Worm (Caenorhabditis elegans) whole organism, L4 larva: ENCODE measurements around the gene T16G12.1.

Source experiments
- F44E2.7 ChIP-seq: fragments of 200-800 bp; sonication (Bioruptor generic); IDR thresholded peaks from 2 replicates; pipeline ENCODE4 v2.1.2; 2022; ENCODE audit warnings: missing genetic modification characterization, missing compliant biosample characterization
- T26A8.4 ChIP-seq: fragments of 200-800 bp; sonication (Bioruptor generic); IDR thresholded peaks from 2 replicates; pipeline ENCODE4 v1.3.6; 2022; ENCODE audit warnings: missing genetic modification characterization, missing compliant biosample characterization
- ZK337.2 ChIP-seq: fragments of 200-800 bp; sonication (Bioruptor generic); IDR thresholded peaks from 2 replicates; pipeline ENCODE4 v1.3.6; 2022; ENCODE audit warnings: missing genetic modification reagents, missing genetic modification characterization, missing compliant biosample characterization
- aha-1 ChIP-seq: fragments of 150-350 bp; peaks from one replicate; lab custom pipeline; 2014; ENCODE audit warnings: missing biosample characterization, missing genetic modification characterization
- arid-1 ChIP-seq: fragments of 200-800 bp; sonication (Bioruptor generic); conservative IDR thresholded peaks from 2 replicates; pipeline ENCODE4 v1.3.6; 2022; ENCODE audit warnings: missing genetic modification reagents, missing genetic modification characterization, missing compliant biosample characterization
- ceh-28 ChIP-seq: fragments of 150-350 bp; optimal IDR thresholded peaks from 2 replicates; lab custom pipeline; 2014; ENCODE audit warnings: missing biosample characterization, missing genetic modification reagents, missing genetic modification characterization
- ceh-62 ChIP-seq: sonication (generic microtip); optimal IDR thresholded peaks from 2 replicates; lab custom pipeline; 2017; ENCODE audit warnings: missing biosample characterization, missing genetic modification characterization
- ctbp-1 ChIP-seq: fragments of 200-800 bp; sonication (Bioruptor generic); IDR thresholded peaks from 2 replicates; pipeline ENCODE4 v1.3.6; 2022; ENCODE audit warnings: missing genetic modification reagents, missing genetic modification characterization, missing compliant biosample characterization
- daf-16 ChIP-seq, 3 experiments: sonication (generic microtip); optimal IDR thresholded peaks; 2 replicates each; lab custom pipeline; 2016 to 2017; ENCODE audit warnings: missing genetic modification characterization in 3 of 3, missing genetic modification reagents in 3 of 3, mild to moderate bottlenecking in 2 of 3, missing compliant biosample characterization in 2 of 3, missing biosample characterization in 1 of 3, moderate library complexity in 1 of 3
- daf-19 ChIP-seq: fragments of 200-800 bp; sonication (Bioruptor generic); conservative IDR thresholded peaks from 2 replicates; pipeline ENCODE4 v1.3.6; 2022; ENCODE audit warnings: missing genetic modification characterization, missing compliant biosample characterization
- daf-8 ChIP-seq: fragments of 200-800 bp; sonication (Bioruptor generic); IDR thresholded peaks from 2 replicates; pipeline ENCODE4 v1.3.6; 2022; ENCODE audit warnings: missing genetic modification characterization, missing compliant biosample characterization
- dmd-6 ChIP-seq: fragments of 200-800 bp; sonication (Bioruptor generic); IDR thresholded peaks from 2 replicates; pipeline ENCODE4 v1.3.6; 2022; ENCODE audit warnings: missing genetic modification reagents, missing genetic modification characterization, missing compliant biosample characterization
- dve-1 ChIP-seq: sonication (generic microtip); optimal IDR thresholded peaks from 2 replicates; lab custom pipeline; 2017; ENCODE audit warnings: antibody characterized with exemption, mild to moderate bottlenecking, missing genetic modification characterization, missing compliant biosample characterization; ENCODE audit not compliant: insufficient read depth
- egl-43 ChIP-seq: fragments of 200-800 bp; sonication (Bioruptor generic); IDR thresholded peaks from 2 replicates; pipeline ENCODE4 v1.3.6; 2022; ENCODE audit warnings: missing genetic modification reagents, missing genetic modification characterization, missing compliant biosample characterization
- hif-1 ChIP-seq, 2 experiments: sonication (generic microtip); optimal IDR thresholded peaks; 2 replicates each; lab custom pipeline; 2016 to 2017; ENCODE audit warnings: missing compliant biosample characterization in 2 of 2, missing genetic modification characterization in 2 of 2, missing genetic modification reagents in 2 of 2, missing genotype in 2 of 2, mild to moderate bottlenecking in 1 of 2
- hlh-11 ChIP-seq: fragments of 200-800 bp; sonication (Bioruptor generic); optimal IDR thresholded peaks from 2 replicates; lab custom pipeline; 2018; ENCODE audit warnings: mild to moderate bottlenecking, missing genetic modification characterization, missing compliant biosample characterization
- lin-1 ChIP-seq: fragments of 200-800 bp; sonication (Bioruptor generic); IDR thresholded peaks from 2 replicates; pipeline ENCODE4 v1.3.6; 2022; ENCODE audit warnings: missing genetic modification reagents, missing genetic modification characterization, missing compliant biosample characterization
- lin-15B ChIP-seq: fragments of 150-350 bp; sonication (generic microtip); optimal IDR thresholded peaks from 3 replicates; lab custom pipeline; 2014; ENCODE audit warnings: missing biosample characterization, missing genetic modification characterization
- lin-38 ChIP-seq: fragments of 200-800 bp; sonication (Bioruptor generic); IDR thresholded peaks from 2 replicates; pipeline ENCODE4 v1.3.6; 2022; ENCODE audit warnings: missing genetic modification reagents, missing genetic modification characterization, missing compliant biosample characterization
- lsy-2 ChIP-seq, 2 experiments: fragments of 150-350 bp in 1 of 2; sonication (generic microtip) in 1 of 2; optimal IDR thresholded peaks; 2 replicates each; lab custom pipeline; 2014 to 2017; ENCODE audit warnings: missing biosample characterization in 2 of 2, missing genetic modification characterization in 2 of 2
- madf-9 ChIP-seq: fragments of 200-800 bp; sonication (Bioruptor generic); conservative IDR thresholded peaks from 2 replicates; pipeline ENCODE4 v1.3.6; 2022; ENCODE audit warnings: missing genetic modification reagents, missing genetic modification characterization, missing compliant biosample characterization
- mdl-1 ChIP-seq, 2 experiments: fragments of 150-350 bp in 1 of 2; sonication (generic microtip) in 1 of 2; optimal IDR thresholded peaks; 2 replicates each; lab custom pipeline; 2014 to 2017; ENCODE audit warnings: missing biosample characterization in 2 of 2, missing genetic modification characterization in 2 of 2
- mep-1 ChIP-seq: fragments of 150-350 bp; sonication (generic microtip); optimal IDR thresholded peaks from 3 replicates; lab custom pipeline; 2014; ENCODE audit warnings: missing biosample characterization, missing genetic modification characterization
- mes-2 ChIP-seq: sonication (generic microtip); optimal IDR thresholded peaks from 2 replicates; lab custom pipeline; 2016; ENCODE audit warnings: missing genotype, mild to moderate bottlenecking, missing genetic modification characterization, missing compliant biosample characterization; ENCODE audit not compliant: poor library complexity, severe bottlenecking
- mxl-3 ChIP-seq: fragments of 200-800 bp; sonication (Bioruptor generic); optimal IDR thresholded peaks from 2 replicates; lab custom pipeline; 2018; ENCODE audit warnings: mild to moderate bottlenecking, missing genetic modification characterization, missing compliant biosample characterization
- nhr-25 ChIP-seq: sonication (generic microtip); optimal IDR thresholded peaks from 2 replicates; lab custom pipeline; 2017; ENCODE audit warnings: missing genetic modification characterization, mild to moderate bottlenecking, missing compliant biosample characterization, antibody characterized with exemption, moderate library complexity, borderline replicate concordance; ENCODE audit not compliant: insufficient read depth
- nhr-28 ChIP-seq: fragments of 150-350 bp; optimal IDR thresholded peaks from 2 replicates; lab custom pipeline; 2014; ENCODE audit warnings: missing biosample characterization, missing genetic modification characterization
- nhr-42 ChIP-seq: fragments of 200-800 bp; sonication (Bioruptor generic); IDR thresholded peaks from 2 replicates; pipeline ENCODE4 v1.3.6; 2022; ENCODE audit warnings: missing genetic modification characterization, missing compliant biosample characterization
- nhr-48 ChIP-seq: sonication (generic microtip); optimal IDR thresholded peaks from 2 replicates; lab custom pipeline; 2016; ENCODE audit warnings: mild to moderate bottlenecking, missing genetic modification characterization, missing compliant biosample characterization
- pha-4 ChIP-seq, 2 experiments: fragments of 150-350 bp in 1 of 2; fragments of 200-800 bp in 1 of 2; sonication (Bioruptor generic) in 1 of 2; IDR thresholded peaks in 1 of 2; optimal IDR thresholded peaks in 1 of 2; 2 replicates each; pipeline versions ENCODE4 v1.3.6 to Lab custom; 2014 to 2022; ENCODE audit warnings: missing genetic modification characterization in 2 of 2, missing genetic modification reagents in 2 of 2, missing biosample characterization in 1 of 2, missing compliant biosample characterization in 1 of 2
- php-3 ChIP-seq: fragments of 200-800 bp; sonication (Bioruptor generic); IDR thresholded peaks from 2 replicates; pipeline ENCODE4 v1.3.6; 2022; ENCODE audit warnings: missing genetic modification reagents, missing genetic modification characterization, missing compliant biosample characterization
- pqm-1 ChIP-seq: sonication (generic microtip); optimal IDR thresholded peaks from 2 replicates; lab custom pipeline; 2017; ENCODE audit warnings: missing biosample characterization, missing genetic modification characterization
- rbr-2 ChIP-seq: sonication (generic microtip); optimal IDR thresholded peaks from 2 replicates; lab custom pipeline; 2016; ENCODE audit warnings: missing genotype, missing genetic modification characterization, missing compliant biosample characterization
- saeg-2 ChIP-seq: fragments of 200-800 bp; sonication (Bioruptor generic); IDR thresholded peaks from 2 replicates; pipeline ENCODE4 v1.3.6; 2022; ENCODE audit warnings: missing genetic modification reagents, missing genetic modification characterization, missing compliant biosample characterization
- sdz-12 ChIP-seq: fragments of 200-800 bp; sonication (Bioruptor generic); optimal IDR thresholded peaks from 2 replicates; lab custom pipeline; 2018; ENCODE audit warnings: mild to moderate bottlenecking, missing genetic modification characterization, missing compliant biosample characterization
- set-16 ChIP-seq: fragments of 200-800 bp; sonication (Bioruptor generic); IDR thresholded peaks from 2 replicates; pipeline ENCODE4 v1.3.6; 2022; ENCODE audit warnings: missing genetic modification reagents, missing genetic modification characterization, missing compliant biosample characterization
- snpc-4 ChIP-seq: fragments of 150-350 bp; optimal IDR thresholded peaks from 2 replicates; lab custom pipeline; 2014; ENCODE audit warnings: missing biosample characterization, missing genetic modification characterization
- spr-1 ChIP-seq: sonication (generic microtip); optimal IDR thresholded peaks from 2 replicates; lab custom pipeline; 2016; ENCODE audit warnings: mild to moderate bottlenecking, missing genetic modification characterization, missing compliant biosample characterization
- tag-97 ChIP-seq: fragments of 200-800 bp; sonication (Bioruptor generic); IDR thresholded peaks from 2 replicates; pipeline ENCODE4 v1.3.6; 2022; ENCODE audit warnings: missing genetic modification characterization, missing compliant biosample characterization
- zfp-3 ChIP-seq: fragments of 200-800 bp; sonication (Bioruptor generic); conservative IDR thresholded peaks from 2 replicates; pipeline ENCODE4 v1.3.6; 2022; ENCODE audit warnings: missing genetic modification reagents, missing genetic modification characterization, missing compliant biosample characterization
- zip-2 ChIP-seq: fragments of 150-350 bp; optimal IDR thresholded peaks from 2 replicates; lab custom pipeline; 2014; ENCODE audit warnings: missing biosample characterization, missing genetic modification characterization

Gene T16G12.1

ce11 chrIII:10096525-10096972 is 46.9 kb upstream of the T16G12.1 start (continued):
- TF ChIP-seq ceh-28 (tag; lab: Kevin White, UChicago): peak; percentile 74
- TF ChIP-seq ceh-62 (tag; lab: Kevin White, UChicago): no peak
- TF ChIP-seq daf-19 (GFP tag; lab: Robert Waterston, UW): peak; percentile 62; the same call in 1 of the 2 replicates
- TF ChIP-seq aha-1: peak; percentile 98
- no peak for TF ChIP-seq daf-8 (GFP tag; lab: Robert Waterston, UW)
- TF ChIP-seq tag-97: no peak
- TF ChIP-seq lin-38 (GFP tag; lab: Robert Waterston, UW): no peak; the same call in 1 of the 2 replicates
- no peak for TF ChIP-seq F44E2.7
- peak; percentile 96 for TF ChIP-seq dve-1 (tag; lab: Kevin White, UChicago)
- no peak for TF ChIP-seq lin-15B (tag; lab: Kevin White, UChicago)
- TF ChIP-seq nhr-42 (GFP tag; lab: Robert Waterston, UW): peak; percentile 45; the same call in 1 of the 2 replicates
- no peak for TF ChIP-seq snpc-4 (tag; lab: Kevin White, UChicago)
- TF ChIP-seq zip-2 (tag; lab: Kevin White, UChicago): no peak
- TF ChIP-seq saeg-2 (GFP tag; lab: Robert Waterston, UW): peak; percentile 50; the same call in 1 of the 2 replicates
- TF ChIP-seq mep-1: peak; percentile 91
- TF ChIP-seq lin-1: peak; percentile 80
- TF ChIP-seq, all 104 proteins: peak for 53

DNA sequence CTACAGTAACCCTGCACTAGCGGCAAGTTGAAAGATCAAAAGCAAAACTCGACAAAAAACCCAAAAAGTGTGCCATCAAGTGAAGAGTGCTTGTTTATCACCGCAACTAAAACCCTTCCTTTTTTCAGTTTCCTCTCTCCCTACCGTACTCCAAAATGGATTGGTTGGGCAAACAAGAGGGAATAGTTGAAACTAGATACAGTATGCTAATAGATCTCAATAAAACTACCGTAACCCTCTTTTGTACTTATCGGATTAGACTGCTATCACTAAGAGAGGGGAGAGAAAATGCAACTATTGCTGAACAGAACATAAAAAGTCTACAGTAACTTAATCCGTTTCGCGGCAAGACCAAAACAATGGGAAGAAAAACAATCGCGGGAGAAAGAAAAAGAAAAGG is 45.7 kb upstream of the T16G12.1 start:
- TF ChIP-seq spr-1 (tag; lab: Kevin White, UChicago) (no peak), lsy-2 (tag; optimal IDR thresholded peaks at IDR 0.05; lab: Kevin White, UChicago) (peak in 1 of 2 experiments; percentile 57), pqm-1 (tag; lab: Kevin White, UChicago) (peak; percentile 8), nhr-28 (tag; lab: Kevin White, UChicago) (peak; percentile 47), daf-16 (GFP tag; optimal IDR thresholded peaks at IDR 0.05; lab: Kevin White, UChicago) (no peak), daf-16 (tag; optimal IDR thresholded peaks at IDR 0.05; lab: Kevin White, UChicago) (peak; percentile 41), sdz-12 (GFP tag; lab: Kevin White, UChicago) (no peak)

ce11 chrIII:10094538-10094937 is 44.9 kb upstream of the T16G12.1 start:
- TF ChIP-seq set-16 (peak; percentile 96), dmd-6 (GFP tag; lab: Robert Waterston, UW) (no peak), zfp-3 (GFP tag; lab: Robert Waterston, UW) (0 out of 2 replicates have a peak, but pooled peaks have one; percentile 39), T26A8.4 (peak; percentile 35; the same call in 1 of the 2 replicates), arid-1 (GFP tag; lab: Robert Waterston, UW) (no peak), mxl-3 (GFP tag; lab: Kevin White, UChicago) (peak; percentile 68), ctbp-1 (0 out of 2 replicates have a peak, but pooled peaks have one; percentile 9), egl-43 (0 out of 2 replicates have a peak, but pooled peaks have one; percentile 45), nhr-48 (tag; lab: Kevin White, UChicago) (peak; percentile 38), dve-1 (tag; lab: Kevin White, UChicago) (no peak), pha-4 (GFP tag; IDR thresholded peaks at IDR 0.05; lab: Robert Waterston, UW) (0 out of 2 replicates have a peak, but pooled peaks have one; percentile 6), pha-4 (tag; optimal IDR thresholded peaks at IDR 0.05; lab: Kevin White, UChicago) (no peak), php-3 (GFP tag; lab: Robert Waterston, UW) (no peak), daf-8 (GFP tag; lab: Robert Waterston, UW) (no peak), mdl-1 (tag; optimal IDR thresholded peaks at IDR 0.05; lab: Kevin White, UChicago) (peak in 1 of 2 experiments; percentile 25), mes-2 (tag; lab: Kevin White, UChicago) (peak; percentile 36), rbr-2 (tag; lab: Kevin White, UChicago) (peak; percentile 43), hlh-11 (tag; lab: Kevin White, UChicago) (peak; percentile 63), daf-16 (GFP tag; optimal IDR thresholded peaks at IDR 0.05; lab: Kevin White, UChicago) (no peak), daf-16 (tag; optimal IDR thresholded peaks at IDR 0.05; lab: Kevin White, UChicago) (no peak), hif-1 (tag; optimal IDR thresholded peaks at IDR 0.05; lab: Kevin White, UChicago) (peak in 1 of 2 experiments; percentile 9), madf-9 (GFP tag; lab: Robert Waterston, UW) (peak; percentile 83), nhr-25 (tag; lab: Kevin White, UChicago) (peak; percentile 30), ZK337.2 (GFP tag; lab: Robert Waterston, UW) (0 out of 2 replicates have a peak, but pooled peaks have one; percentile 49)
